Fruit fly (Drosophila melanogaster) whole organism, prepupa: Measurements from ENCODE around the gene CG13937.

Source experiments
- Blimp-1 ChIP-seq: fragments of 200-800 bp; sonication (Bioruptor generic); optimal IDR thresholded peaks from 3 replicates; lab custom pipeline; 2017; ENCODE audit warnings: missing biosample characterization, missing genetic modification characterization, mild to moderate bottlenecking, moderate library complexity, missing genetic modification reagents
- CG1621 ChIP-seq: fragments of 200-800 bp; sonication (Bioruptor generic); optimal IDR thresholded peaks from 3 replicates; lab custom pipeline; 2018; ENCODE audit warnings: missing biosample characterization, mild to moderate bottlenecking, missing genetic modification characterization
- CG16779 ChIP-seq: fragments of 200-800 bp; sonication (Bioruptor generic); optimal IDR thresholded peaks from 3 replicates; lab custom pipeline; 2017; ENCODE audit warnings: missing biosample characterization, mild to moderate bottlenecking, missing genetic modification characterization
- CG3032 ChIP-seq: fragments of 200-800 bp; optimal IDR thresholded peaks from 2 replicates; lab custom pipeline; 2019; ENCODE audit warnings: missing biosample characterization, mild to moderate bottlenecking, missing genetic modification characterization, moderate library complexity
- CG6163 ChIP-seq: fragments of 200-800 bp; sonication (Bioruptor generic); IDR thresholded peaks from 3 replicates; pipeline ENCODE4 v1.3.6; 2022; ENCODE audit warnings: missing biosample characterization, missing genetic modification characterization
- CG6808 ChIP-seq: fragments of 200-800 bp; sonication (Bioruptor generic); optimal IDR thresholded peaks from 3 replicates; lab custom pipeline; 2017; ENCODE audit warnings: missing biosample characterization, missing genetic modification characterization, mild to moderate bottlenecking, moderate library complexity, missing genetic modification reagents
- CG6854 ChIP-seq: fragments of 200-800 bp; sonication (Bioruptor generic); optimal IDR thresholded peaks from 2 replicates; lab custom pipeline; 2017; ENCODE audit warnings: missing biosample characterization, mild to moderate bottlenecking, missing genetic modification characterization
- CG8319 ChIP-seq: fragments of 200-800 bp; sonication (Bioruptor generic); optimal IDR thresholded peaks from 3 replicates; lab custom pipeline; 2016; ENCODE audit warnings: missing biosample characterization, missing genetic modification characterization
- Eip75B ChIP-seq: fragments of 200-800 bp; sonication (Bioruptor generic); optimal IDR thresholded peaks from 3 replicates; lab custom pipeline; 2016; ENCODE audit warnings: missing biosample characterization, missing genetic modification characterization
- Eip78C ChIP-seq: fragments of 200-800 bp; sonication (Bioruptor generic); peaks from one replicate; lab custom pipeline; 2016; ENCODE audit warnings: missing biosample characterization, missing genetic modification characterization
- Eip93F ChIP-seq: fragments of 200-800 bp; sonication (Bioruptor generic); optimal IDR thresholded peaks from 2 replicates; lab custom pipeline; 2016; ENCODE audit warnings: missing biosample characterization, mild to moderate bottlenecking, missing genetic modification characterization
- Ets21C ChIP-seq: fragments of 200-800 bp; sonication (Bioruptor generic); optimal IDR thresholded peaks from 3 replicates; lab custom pipeline; 2016; ENCODE audit warnings: missing biosample characterization, missing genetic modification characterization
- Hr39 ChIP-seq: fragments of 200-800 bp; sonication (Bioruptor generic); optimal IDR thresholded peaks from 2 replicates; lab custom pipeline; 2016; ENCODE audit warnings: missing biosample characterization, missing genetic modification characterization
- OdsH ChIP-seq: fragments of 200-800 bp; sonication (Bioruptor generic); optimal IDR thresholded peaks from 3 replicates; lab custom pipeline; 2016; ENCODE audit warnings: missing biosample characterization, missing genetic modification characterization
- Sox102F ChIP-seq: fragments of 200-800 bp; sonication (Bioruptor generic); optimal IDR thresholded peaks from 2 replicates; lab custom pipeline; 2016; ENCODE audit warnings: missing biosample characterization, mild to moderate bottlenecking, missing genetic modification characterization
- acj6 ChIP-seq: fragments of 200-800 bp; sonication (Bioruptor generic); optimal IDR thresholded peaks from 3 replicates; lab custom pipeline; 2016; ENCODE audit warnings: missing biosample characterization, missing genetic modification characterization
- dac ChIP-seq: fragments of 200-800 bp; sonication (Bioruptor generic); optimal IDR thresholded peaks from 2 replicates; lab custom pipeline; 2017; ENCODE audit warnings: missing biosample characterization, mild to moderate bottlenecking, missing genetic modification characterization
- dsx ChIP-seq: fragments of 200-800 bp; optimal IDR thresholded peaks from 3 replicates; lab custom pipeline; 2019; ENCODE audit warnings: missing biosample characterization, mild to moderate bottlenecking, missing genetic modification characterization, moderate library complexity; ENCODE audit not compliant: poor library complexity, severe bottlenecking
- eg ChIP-seq: fragments of 200-800 bp; sonication (Bioruptor generic); IDR thresholded peaks from 3 replicates; pipeline ENCODE4 v1.3.6; 2022; ENCODE audit warnings: missing biosample characterization, missing genetic modification characterization
- fd59A ChIP-seq: fragments of 200-800 bp; sonication (Bioruptor generic); optimal IDR thresholded peaks from 2 replicates; lab custom pipeline; 2017; ENCODE audit warnings: missing biosample characterization, mild to moderate bottlenecking, missing genetic modification characterization, missing genetic modification reagents
- ss ChIP-seq, 2 experiments: fragments of 200-800 bp; sonication (Bioruptor generic); optimal IDR thresholded peaks; 2 replicates in 1 of 2; 3 replicates in 1 of 2; lab custom pipeline; 2017 to 2018; ENCODE audit warnings: mild to moderate bottlenecking in 2 of 2, missing biosample characterization in 2 of 2, missing genetic modification characterization in 2 of 2, moderate library complexity in 1 of 2
- svp ChIP-seq: fragments of 200-800 bp; sonication (Bioruptor generic); peaks from one replicate; lab custom pipeline; 2016; ENCODE audit warnings: missing biosample characterization, missing genetic modification characterization
- topi ChIP-seq: fragments of 200-800 bp; sonication (Bioruptor generic); optimal IDR thresholded peaks from 3 replicates; lab custom pipeline; 2016; ENCODE audit warnings: missing biosample characterization, missing genetic modification characterization
- vri ChIP-seq: fragments of 200-800 bp; sonication (Bioruptor generic); optimal IDR thresholded peaks from 3 replicates; lab custom pipeline; 2016; ENCODE audit warnings: missing biosample characterization, mild to moderate bottlenecking, missing genetic modification characterization

CG13937 gene

dm6 chr3L:1829539-1829938 is 53.3 kb downstream of the CG13937 start (continued):
- TF ChIP-seq Hr39 (GFP tag; lab: Kevin White, UChicago) (peak; percentile 81), dsx (peak; percentile 9), eg (GFP tag; lab: Robert Waterston, UW) (peak; percentile 87), CG8319 (GFP tag; lab: Kevin White, UChicago) (no peak), Eip93F (GFP tag; lab: Kevin White, UChicago) (no peak), dac (GFP tag; lab: Kevin White, UChicago) (peak; percentile 9), Blimp-1 (GFP tag; lab: Kevin White, UChicago) (no peak), acj6 (GFP tag; lab: Kevin White, UChicago) (peak; percentile 77), OdsH (GFP tag; lab: Kevin White, UChicago) (peak; percentile 77), CG6808 (peak; percentile 28), Ets21C (peak; percentile 47), svp (peak; percentile 81)

- TF ChIP-seq ss (GFP tag; optimal IDR thresholded peaks at IDR 0.05; lab: Kevin White, UChicago) (peak in 1 of 2 experiments; percentile 20), dsx (peak; percentile 6), fd59A (GFP tag; lab: Kevin White, UChicago) (no peak), CG6854 (GFP tag; lab: Kevin White, UChicago) (peak; percentile 67), CG3032 (tag; lab: Kevin White, UChicago) (no peak), topi (GFP tag; lab: Kevin White, UChicago) (no peak), Blimp-1 (GFP tag; lab: Kevin White, UChicago) (peak; percentile 58), Eip75B (peak; percentile 32), Hr39 (GFP tag; lab: Kevin White, UChicago) (peak; percentile 10), svp (no peak), CG6163 (GFP tag; lab: Robert Waterston, UW) (peak; percentile 54; the same call in 2 of the 3 replicates), Eip78C (peak; percentile 52), CG1621 (tag; lab: Kevin White, UChicago) (peak; percentile 22), CG16779 (tag; lab: Kevin White, UChicago) (no peak), Sox102F (no peak), vri (GFP tag; lab: Kevin White, UChicago) (peak; percentile 93), dac (GFP tag; lab: Kevin White, UChicago) (no peak)
Observed at dm6 chr3L:1827809-1828371, 55.0 kb downstream of the CG13937 start.
